Worm (Caenorhabditis elegans): Measurements from ENCODE around the gene W05H9.2.

W05H9.2 gene

ce11 chrX:6278296-6278695, 11.5 kb downstream of the W05H9.2 start:
- no peak for TF ChIP-seq nfya-1 (tag; optimal IDR thresholded peaks at IDR 0.05)
- no peak for TF ChIP-seq unc-42 (tag; optimal IDR thresholded peaks at IDR 0.05)
- TF ChIP-seq pha-2 (tag; optimal IDR thresholded peaks at IDR 0.05): no peak
- TF ChIP-seq ceh-34 (tag; optimal IDR thresholded peaks at IDR 0.05): no peak
- no peak for TF ChIP-seq elt-4 (tag; optimal IDR thresholded peaks at IDR 0.05)
- TF ChIP-seq tbx-2 (tag; optimal IDR thresholded peaks at IDR 0.05): no peak
- TF ChIP-seq sdc-2 (tag; optimal IDR thresholded peaks at IDR 0.05): no peak
- no peak for TF ChIP-seq ttx-3 (tag; optimal IDR thresholded peaks at IDR 0.05)
- TF ChIP-seq ama-1 (optimal IDR thresholded peaks at IDR 0.05): no peak
- no peak for TF ChIP-seq dmd-4 (tag; optimal IDR thresholded peaks at IDR 0.05; ENCODE audit: borderline replicate concordance)
- TF ChIP-seq lin-11 (tag; optimal IDR thresholded peaks at IDR 0.05): no peak
- no peak for TF ChIP-seq elt-2 (tag; optimal IDR thresholded peaks at IDR 0.05)
- TF ChIP-seq tbx-7 (tag; optimal IDR thresholded peaks at IDR 0.05): no peak
- no peak for TF ChIP-seq unc-86 (tag; optimal IDR thresholded peaks at IDR 0.05)

- TF ChIP-seq ceh-48 (tag; optimal IDR thresholded peaks at IDR 0.05) (no peak), pqm-1 (tag; optimal IDR thresholded peaks at IDR 0.05) (no peak), nhr-232 (tag; optimal IDR thresholded peaks at IDR 0.05) (no peak), lim-6 (tag; optimal IDR thresholded peaks at IDR 0.05) (no peak), sox-4 (tag; optimal IDR thresholded peaks at IDR 0.05) (no peak), pha-4 (tag; optimal IDR thresholded peaks at IDR 0.05) (no peak), fkh-10 (GFP tag; optimal IDR thresholded peaks at IDR 0.05) (no peak), ceh-45 (GFP tag; IDR thresholded peaks at IDR 0.05) (no peak), ets-4 (tag; optimal IDR thresholded peaks at IDR 0.05) (no peak), ahr-1 (tag; optimal IDR thresholded peaks at IDR 0.05) (no peak), ceh-31 (tag; optimal IDR thresholded peaks at IDR 0.05) (no peak), fkh-6 (tag; optimal IDR thresholded peaks at IDR 0.05) (no peak), C08G9.2 (tag; optimal IDR thresholded peaks at IDR 0.05) (no peak), ceh-34 (tag; optimal IDR thresholded peaks at IDR 0.05) (no peak), zip-5 (tag; optimal IDR thresholded peaks at IDR 0.05) (no peak), unc-86 (tag; optimal IDR thresholded peaks at IDR 0.05) (no peak)
Observed at ce11 chrX:6279625-6280024, 12.8 kb downstream of the W05H9.2 start, which contains the start of gene col-166. TSS of gene col-166 (plus strand) at chrX:6280016.

- TF ChIP-seq fkh-10 (GFP tag; optimal IDR thresholded peaks at IDR 0.05) (no peak), ceh-2 (tag; optimal IDR thresholded peaks at IDR 0.05) (no peak), ama-1 (optimal IDR thresholded peaks at IDR 0.05) (no peak), sox-4 (tag; optimal IDR thresholded peaks at IDR 0.05) (no peak), tbx-2 (tag; optimal IDR thresholded peaks at IDR 0.05) (no peak), eyg-1 (tag; optimal IDR thresholded peaks at IDR 0.05) (no peak), madf-2 (tag; optimal IDR thresholded peaks at IDR 0.05) (no peak), lin-11 (tag; optimal IDR thresholded peaks at IDR 0.05) (no peak), dmd-4 (tag; optimal IDR thresholded peaks at IDR 0.05; ENCODE audit: borderline replicate concordance) (no peak), elt-4 (tag; optimal IDR thresholded peaks at IDR 0.05) (no peak)
Observed at ce11 chrX:6280998-6281397, 14.2 kb downstream of the W05H9.2 start.

- peak; percentile 42 for TF ChIP-seq sdc-2 (tag; optimal IDR thresholded peaks at IDR 0.05)
- peak; percentile 19 for TF ChIP-seq elt-2 (tag; optimal IDR thresholded peaks at IDR 0.05)
- TF ChIP-seq ceh-48 (tag; optimal IDR thresholded peaks at IDR 0.05): peak; percentile 5
- TF ChIP-seq nhr-232 (tag; optimal IDR thresholded peaks at IDR 0.05): peak; percentile 30
- TF ChIP-seq eyg-1 (tag; optimal IDR thresholded peaks at IDR 0.05): no peak
- TF ChIP-seq lin-11 (tag; optimal IDR thresholded peaks at IDR 0.05): peak; percentile 18
- TF ChIP-seq hlh-6 (tag; optimal IDR thresholded peaks at IDR 0.05): no peak
- TF ChIP-seq ama-1 (optimal IDR thresholded peaks at IDR 0.05): no peak
- peak; percentile 23 for TF ChIP-seq odd-2 (tag; optimal IDR thresholded peaks at IDR 0.05)
- TF ChIP-seq che-1 (tag; optimal IDR thresholded peaks at IDR 0.05): peak; percentile 36
- TF ChIP-seq K09A11.1 (tag; optimal IDR thresholded peaks at IDR 0.05; ENCODE audit: insufficient read depth): peak; percentile 43
- peak; percentile 9 for TF ChIP-seq ttx-3 (tag; optimal IDR thresholded peaks at IDR 0.05)
- TF ChIP-seq hlh-30 (tag; optimal IDR thresholded peaks at IDR 0.05; ENCODE audit: insufficient read depth): peak; percentile 14
- TF ChIP-seq C38D4.7 (GFP tag; optimal IDR thresholded peaks at IDR 0.05): peak; percentile 28
- no peak for TF ChIP-seq ceh-14 (tag; optimal IDR thresholded peaks at IDR 0.05)
- no peak for TF ChIP-seq ets-4 (tag; optimal IDR thresholded peaks at IDR 0.05)
- no peak for TF ChIP-seq T23F11.4 (GFP tag; optimal IDR thresholded peaks at IDR 0.05)
Observed at ce11 chrX:6286154-6286553, 19.3 kb downstream of the W05H9.2 start.

All from whole organism, late embryonic.